Worm (Caenorhabditis elegans) whole organism, late embryonic: ENCODE data around the gene ZK1010.5.

Source experiments
- F13H6.1 ChIP-seq: sonication (generic microtip); optimal IDR thresholded peaks from 2 replicates; lab custom pipeline; 2016; ENCODE audit warnings: missing genetic modification characterization, missing compliant biosample characterization
- K02D7.2 ChIP-seq: sonication (generic microtip); optimal IDR thresholded peaks from 2 replicates; lab custom pipeline; 2017; ENCODE audit warnings: mild to moderate bottlenecking, missing genetic modification characterization, missing compliant biosample characterization
- ahr-1 ChIP-seq: sonication (generic microtip); optimal IDR thresholded peaks from 2 replicates; lab custom pipeline; 2016; ENCODE audit warnings: missing genetic modification characterization, missing compliant biosample characterization
- ceh-14 ChIP-seq: sonication (generic microtip); optimal IDR thresholded peaks from 2 replicates; lab custom pipeline; 2016; ENCODE audit warnings: missing genotype, missing genetic modification characterization, missing compliant biosample characterization
- ceh-18 ChIP-seq: sonication (generic microtip); optimal IDR thresholded peaks from 2 replicates; lab custom pipeline; 2016; ENCODE audit warnings: missing genetic modification characterization, missing compliant biosample characterization
- ceh-22 ChIP-seq: sonication (generic microtip); optimal IDR thresholded peaks from 2 replicates; lab custom pipeline; 2017; ENCODE audit warnings: missing biosample characterization, missing genetic modification characterization
- ceh-6 ChIP-seq: fragments of 200-800 bp; sonication (Bioruptor generic); optimal IDR thresholded peaks from 2 replicates; lab custom pipeline; 2018; ENCODE audit warnings: mild to moderate bottlenecking, missing genetic modification characterization, missing compliant biosample characterization
- ceh-9 ChIP-seq: sonication (generic microtip); optimal IDR thresholded peaks from 2 replicates; lab custom pipeline; 2016; ENCODE audit warnings: mild to moderate bottlenecking, missing genetic modification characterization, inconsistent platforms, missing compliant biosample characterization
- dmd-4 ChIP-seq: sonication (generic microtip); optimal IDR thresholded peaks from 2 replicates; lab custom pipeline; 2016; ENCODE audit warnings: borderline replicate concordance, missing genetic modification characterization, missing compliant biosample characterization
- dve-1 ChIP-seq: sonication (generic microtip); optimal IDR thresholded peaks from 2 replicates; lab custom pipeline; 2017; ENCODE audit warnings: antibody characterized with exemption, mild to moderate bottlenecking, missing genetic modification characterization, missing compliant biosample characterization
- elt-2 ChIP-seq: sonication (generic microtip); optimal IDR thresholded peaks from 2 replicates; lab custom pipeline; 2016; ENCODE audit warnings: missing genetic modification reagents, missing genetic modification characterization, missing compliant biosample characterization
- elt-4 ChIP-seq: sonication (generic microtip); optimal IDR thresholded peaks from 2 replicates; lab custom pipeline; 2016; ENCODE audit warnings: missing genetic modification characterization, missing compliant biosample characterization
- eyg-1 ChIP-seq: sonication (generic microtip); optimal IDR thresholded peaks from 2 replicates; lab custom pipeline; 2016; ENCODE audit warnings: missing genotype, missing genetic modification characterization, missing compliant biosample characterization
- fax-1 ChIP-seq: sonication (generic microtip); optimal IDR thresholded peaks from 2 replicates; lab custom pipeline; 2016; ENCODE audit warnings: missing genotype, missing genetic modification characterization, missing compliant biosample characterization
- fkh-6 ChIP-seq: sonication (generic microtip); optimal IDR thresholded peaks from 2 replicates; lab custom pipeline; 2016; ENCODE audit warnings: missing genetic modification characterization, missing compliant biosample characterization
- hlh-13 ChIP-seq: fragments of 200-800 bp; sonication (Bioruptor generic); optimal IDR thresholded peaks from 2 replicates; lab custom pipeline; 2018; ENCODE audit warnings: mild to moderate bottlenecking, missing genetic modification characterization, missing compliant biosample characterization
- hlh-6 ChIP-seq: sonication (generic microtip); optimal IDR thresholded peaks from 2 replicates; lab custom pipeline; 2016; ENCODE audit warnings: missing genotype, missing genetic modification characterization, missing compliant biosample characterization
- lim-6 ChIP-seq: sonication (generic microtip); optimal IDR thresholded peaks from 2 replicates; lab custom pipeline; 2016; ENCODE audit warnings: missing genetic modification characterization, missing compliant biosample characterization
- lin-11 ChIP-seq: fragments of 200-800 bp; sonication (Bioruptor generic); optimal IDR thresholded peaks from 2 replicates; lab custom pipeline; 2018; ENCODE audit warnings: mild to moderate bottlenecking, missing genetic modification characterization, missing compliant biosample characterization
- nfya-1 ChIP-seq: sonication (generic microtip); optimal IDR thresholded peaks from 2 replicates; lab custom pipeline; 2017; ENCODE audit warnings: missing genetic modification characterization, mild to moderate bottlenecking, missing compliant biosample characterization, antibody characterized with exemption, moderate library complexity
- nhr-232 ChIP-seq: sonication (generic microtip); optimal IDR thresholded peaks from 2 replicates; lab custom pipeline; 2016; ENCODE audit warnings: missing genetic modification characterization, missing compliant biosample characterization
- npax-4 ChIP-seq: sonication (generic microtip); optimal IDR thresholded peaks from 2 replicates; lab custom pipeline; 2016; ENCODE audit warnings: missing genetic modification characterization, missing compliant biosample characterization
- pax-1 ChIP-seq: fragments of 150-350 bp; optimal IDR thresholded peaks from 2 replicates; lab custom pipeline; 2014; ENCODE audit warnings: missing biosample characterization, missing genetic modification characterization
- ref-2 ChIP-seq: sonication (generic microtip); optimal IDR thresholded peaks from 2 replicates; lab custom pipeline; 2016; ENCODE audit warnings: missing genetic modification characterization, missing compliant biosample characterization
- rnt-1 ChIP-seq: sonication (generic microtip); optimal IDR thresholded peaks from 2 replicates; lab custom pipeline; 2016; ENCODE audit warnings: missing genetic modification characterization, missing compliant biosample characterization
- sdc-2 ChIP-seq: sonication (generic microtip); optimal IDR thresholded peaks from 2 replicates; lab custom pipeline; 2016; ENCODE audit warnings: missing genotype, missing genetic modification characterization, missing compliant biosample characterization
- sox-4 ChIP-seq: sonication (generic microtip); optimal IDR thresholded peaks from 2 replicates; lab custom pipeline; 2017; ENCODE audit warnings: mild to moderate bottlenecking, missing genetic modification characterization, inconsistent platforms, missing compliant biosample characterization
- syd-9 ChIP-seq: sonication (generic microtip); optimal IDR thresholded peaks from 2 replicates; lab custom pipeline; 2016; ENCODE audit warnings: mild to moderate bottlenecking, missing genetic modification characterization, moderate library complexity, missing compliant biosample characterization
- tbx-2 ChIP-seq: sonication (generic microtip); optimal IDR thresholded peaks from 2 replicates; lab custom pipeline; 2016; ENCODE audit warnings: missing genetic modification characterization, missing compliant biosample characterization
- tbx-7 ChIP-seq: sonication (generic microtip); optimal IDR thresholded peaks from 2 replicates; lab custom pipeline; 2016; ENCODE audit warnings: missing genotype, missing genetic modification characterization, missing compliant biosample characterization
- ttx-3 ChIP-seq: sonication (generic microtip); optimal IDR thresholded peaks from 2 replicates; lab custom pipeline; 2016; ENCODE audit warnings: missing genetic modification reagents, missing genetic modification characterization, missing compliant biosample characterization
- unc-42 ChIP-seq: sonication (generic microtip); optimal IDR thresholded peaks from 2 replicates; lab custom pipeline; 2016; ENCODE audit warnings: missing genotype, missing genetic modification characterization, missing compliant biosample characterization
- unc-86 ChIP-seq: sonication (generic microtip); optimal IDR thresholded peaks from 2 replicates; lab custom pipeline; 2016; ENCODE audit warnings: missing genetic modification characterization, missing compliant biosample characterization
- ztf-16 ChIP-seq: sonication (generic microtip); optimal IDR thresholded peaks from 2 replicates; lab custom pipeline; 2017; ENCODE audit warnings: missing genetic modification characterization, missing compliant biosample characterization

Gene ZK1010.5

ce11 chrIII:13019547-13020098, 32.3 kb upstream of the ZK1010.5 start:
- peak; percentile 8 for TF ChIP-seq hlh-6 (tag; lab: Kevin White, UChicago)
- TF ChIP-seq sdc-2 (tag; lab: Kevin White, UChicago): peak; percentile 36
- no peak for TF ChIP-seq elt-4 (tag; lab: Kevin White, UChicago)

- no peak for TF ChIP-seq sox-4
- no peak for TF ChIP-seq ceh-6 (GFP tag; lab: Kevin White, UChicago)
- no peak for TF ChIP-seq sdc-2 (tag; lab: Kevin White, UChicago)
- no peak for TF ChIP-seq ztf-16
- no peak for TF ChIP-seq dve-1
- no peak for TF ChIP-seq F13H6.1 (tag; lab: Kevin White, UChicago)
These were observed 31.3 kb upstream of the ZK1010.5 start, which contains the start of gene col-98 for ce11 chrIII:13018619-13019018. Gene col-98 (plus strand): TSS chrIII:13019008.

- TF ChIP-seq ref-2 (tag; lab: Kevin White, UChicago) (no peak), ceh-18 (tag; lab: Kevin White, UChicago) (peak; percentile 27), hlh-6 (tag; lab: Kevin White, UChicago) (peak; percentile 29), syd-9 (tag; lab: Kevin White, UChicago) (no peak), F13H6.1 (tag; lab: Kevin White, UChicago) (no peak)
These were observed 28.5 kb upstream of the ZK1010.5 start for ce11 chrIII:13015754-13016317.

DNA sequence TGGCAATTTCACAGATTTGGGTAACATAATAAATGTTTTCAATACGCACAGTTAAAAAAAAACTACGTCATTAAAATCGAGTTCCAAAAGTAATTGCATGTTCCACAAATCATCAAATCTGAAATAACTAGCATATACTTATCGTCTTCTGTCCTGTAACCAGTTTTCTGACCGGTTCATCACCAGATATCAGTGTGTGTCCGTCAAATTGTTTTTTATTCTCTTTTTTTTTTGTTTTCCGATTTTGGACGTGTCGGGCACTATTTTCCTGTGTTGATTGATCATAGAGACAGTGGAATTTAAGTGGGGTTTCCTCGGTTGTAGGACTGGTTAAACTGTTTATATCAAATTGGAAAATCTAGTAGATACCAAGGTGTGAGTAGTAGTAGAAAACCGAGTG, 26.6 kb upstream of the ZK1010.5 start:
- TF ChIP-seq ceh-9 (tag; lab: Kevin White, UChicago) (no peak), nhr-232 (no peak), npax-4 (tag; lab: Kevin White, UChicago) (no peak), eyg-1 (tag; lab: Kevin White, UChicago) (no peak), ceh-22 (tag; lab: Kevin White, UChicago) (no peak), tbx-2 (tag; lab: Kevin White, UChicago) (no peak), unc-42 (tag; lab: Kevin White, UChicago) (no peak), K02D7.2 (tag; lab: Kevin White, UChicago) (no peak), lim-6 (tag; lab: Kevin White, UChicago) (no peak), ref-2 (tag; lab: Kevin White, UChicago) (no peak), ahr-1 (tag; lab: Kevin White, UChicago) (no peak), F13H6.1 (tag; lab: Kevin White, UChicago) (no peak), ttx-3 (no peak), fkh-6 (tag; lab: Kevin White, UChicago) (no peak), tbx-7 (tag; lab: Kevin White, UChicago) (no peak), elt-2 (no peak), hlh-13 (no peak), lin-11 (tag; lab: Kevin White, UChicago) (no peak)

DNA sequence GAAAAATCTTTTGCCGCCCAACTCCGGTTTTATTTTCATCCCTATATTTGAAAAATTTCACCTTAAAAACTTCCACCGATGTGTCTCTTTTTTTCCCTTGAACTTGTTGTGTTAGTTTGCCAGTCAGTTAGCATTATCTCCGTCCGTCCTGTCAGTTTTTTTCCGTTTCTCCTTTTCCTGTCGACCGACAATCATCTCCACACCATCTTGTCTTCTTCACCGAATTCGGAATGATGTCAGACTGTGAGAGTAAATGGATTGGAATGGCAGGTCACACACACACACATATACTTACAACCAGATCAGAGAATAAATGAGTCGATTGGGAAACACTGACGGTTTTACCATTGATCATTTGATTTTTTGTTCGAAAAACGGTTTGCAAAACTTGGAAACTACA, 24.6 kb upstream of the ZK1010.5 start:
- no peak for TF ChIP-seq fax-1 (tag; lab: Kevin White, UChicago)
- no peak for TF ChIP-seq dmd-4 (tag; lab: Kevin White, UChicago)
- no peak for TF ChIP-seq sox-4
- TF ChIP-seq pax-1 (tag; lab: Kevin White, UChicago): no peak
- no peak for TF ChIP-seq nfya-1
- no peak for TF ChIP-seq ceh-14 (tag; lab: Kevin White, UChicago)
- no peak for TF ChIP-seq lin-11 (tag; lab: Kevin White, UChicago)
- TF ChIP-seq fkh-6 (tag; lab: Kevin White, UChicago): no peak
- no peak for TF ChIP-seq unc-86
- no peak for TF ChIP-seq lim-6 (tag; lab: Kevin White, UChicago)
- TF ChIP-seq ceh-9 (tag; lab: Kevin White, UChicago): no peak
- no peak for TF ChIP-seq ahr-1 (tag; lab: Kevin White, UChicago)
- TF ChIP-seq rnt-1 (tag; lab: Kevin White, UChicago): no peak
